Worm (Caenorhabditis elegans) whole organism, L3 larva: ENCODE results near the gene ess-2.

Source experiments
- ceh-16 ChIP-seq: sonication (generic microtip); optimal IDR thresholded peaks from 2 replicates; lab custom pipeline; 2017; ENCODE audit warnings: missing biosample characterization, missing genetic modification characterization
- daf-12 ChIP-seq: fragments of 150-350 bp; optimal IDR thresholded peaks from 2 replicates; lab custom pipeline; 2014; ENCODE audit warnings: missing biosample characterization, missing genetic modification reagents, missing genetic modification characterization
- egl-27 ChIP-seq: sonication (generic microtip); optimal IDR thresholded peaks from 4 replicates; lab custom pipeline; 2017; ENCODE audit warnings: missing biosample characterization, missing genetic modification reagents, missing genetic modification characterization
- elt-1 ChIP-seq: fragments of 150-350 bp; optimal IDR thresholded peaks from 2 replicates; lab custom pipeline; 2014; ENCODE audit warnings: missing biosample characterization, missing genetic modification characterization
- elt-3 ChIP-seq, 3 experiments: fragments of 150-350 bp in 1 of 3; sonication (generic microtip) in 2 of 3; optimal IDR thresholded peaks; 2 replicates in 2 of 3; 4 replicates in 1 of 3; lab custom pipeline; 2014 to 2017; ENCODE audit warnings: missing biosample characterization in 3 of 3, missing genetic modification characterization in 3 of 3
- fkh-10 ChIP-seq: sonication (generic microtip); optimal IDR thresholded peaks from 2 replicates; lab custom pipeline; 2017; ENCODE audit warnings: missing biosample characterization, missing genetic modification reagents, missing genetic modification characterization
- fkh-2 ChIP-seq: fragments of 150-350 bp; optimal IDR thresholded peaks from 2 replicates; lab custom pipeline; 2014; ENCODE audit warnings: missing biosample characterization, missing genetic modification reagents, missing genetic modification characterization
- lin-15B ChIP-seq: fragments of 150-350 bp; optimal IDR thresholded peaks from 2 replicates; lab custom pipeline; 2014; ENCODE audit warnings: missing biosample characterization, missing genetic modification characterization
- lin-39 ChIP-seq: fragments of 150-350 bp; optimal IDR thresholded peaks from 2 replicates; lab custom pipeline; 2018; ENCODE audit warnings: missing biosample characterization, missing genetic modification reagents, missing genetic modification characterization
- mdl-1 ChIP-seq: fragments of 150-350 bp; optimal IDR thresholded peaks from 2 replicates; lab custom pipeline; 2014; ENCODE audit warnings: missing biosample characterization, missing genetic modification characterization
- mml-1 ChIP-seq: fragments of 150-350 bp; sonication (generic microtip); optimal IDR thresholded peaks from 3 replicates; lab custom pipeline; 2014; ENCODE audit warnings: missing biosample characterization, missing genetic modification characterization
- nhr-23 ChIP-seq: fragments of 150-350 bp; optimal IDR thresholded peaks from 2 replicates; lab custom pipeline; 2014; ENCODE audit warnings: missing biosample characterization, missing genetic modification reagents, missing genetic modification characterization
- nhr-43 ChIP-seq: sonication (generic microtip); optimal IDR thresholded peaks from 2 replicates; lab custom pipeline; 2016; ENCODE audit warnings: mild to moderate bottlenecking, missing genetic modification characterization, missing compliant biosample characterization; ENCODE audit not compliant: poor library complexity, severe bottlenecking
- nhr-67 ChIP-seq: fragments of 150-350 bp; optimal IDR thresholded peaks from 2 replicates; lab custom pipeline; 2014; ENCODE audit warnings: missing biosample characterization, missing genetic modification characterization
- nhr-76 ChIP-seq: fragments of 150-350 bp; sonication (generic microtip); optimal IDR thresholded peaks from 5 replicates; lab custom pipeline; 2014; ENCODE audit warnings: missing biosample characterization, missing genetic modification characterization
- nhr-77 ChIP-seq: fragments of 150-350 bp; optimal IDR thresholded peaks from 2 replicates; lab custom pipeline; 2014; ENCODE audit warnings: missing biosample characterization, missing genetic modification characterization
- sea-2 ChIP-seq: fragments of 150-350 bp; sonication (generic microtip); optimal IDR thresholded peaks from 4 replicates; lab custom pipeline; 2014; ENCODE audit warnings: missing biosample characterization, missing genetic modification reagents, missing genetic modification characterization
- snpc-4 ChIP-seq: fragments of 150-350 bp; optimal IDR thresholded peaks from 2 replicates; lab custom pipeline; 2014; ENCODE audit warnings: missing biosample characterization, missing genetic modification characterization
- unc-39 ChIP-seq: sonication (generic microtip); optimal IDR thresholded peaks from 4 replicates; lab custom pipeline; 2017; ENCODE audit warnings: missing biosample characterization, missing genetic modification characterization
- unc-62 ChIP-seq: fragments of 150-350 bp; sonication (generic microtip); optimal IDR thresholded peaks from 4 replicates; lab custom pipeline; 2014; ENCODE audit warnings: missing biosample characterization, missing genetic modification reagents, missing genetic modification characterization
- zag-1 ChIP-seq: fragments of 150-350 bp; optimal IDR thresholded peaks from 2 replicates; lab custom pipeline; 2014; ENCODE audit warnings: missing biosample characterization, missing genetic modification characterization
- ztf-11 ChIP-seq: fragments of 150-350 bp; optimal IDR thresholded peaks from 2 replicates; lab custom pipeline; 2014; ENCODE audit warnings: missing biosample characterization, missing genetic modification characterization
- ztf-4 ChIP-seq: fragments of 150-350 bp; optimal IDR thresholded peaks from 2 replicates; lab custom pipeline; 2014; ENCODE audit warnings: missing biosample characterization, missing genetic modification characterization

The ess-2 gene

DNA sequence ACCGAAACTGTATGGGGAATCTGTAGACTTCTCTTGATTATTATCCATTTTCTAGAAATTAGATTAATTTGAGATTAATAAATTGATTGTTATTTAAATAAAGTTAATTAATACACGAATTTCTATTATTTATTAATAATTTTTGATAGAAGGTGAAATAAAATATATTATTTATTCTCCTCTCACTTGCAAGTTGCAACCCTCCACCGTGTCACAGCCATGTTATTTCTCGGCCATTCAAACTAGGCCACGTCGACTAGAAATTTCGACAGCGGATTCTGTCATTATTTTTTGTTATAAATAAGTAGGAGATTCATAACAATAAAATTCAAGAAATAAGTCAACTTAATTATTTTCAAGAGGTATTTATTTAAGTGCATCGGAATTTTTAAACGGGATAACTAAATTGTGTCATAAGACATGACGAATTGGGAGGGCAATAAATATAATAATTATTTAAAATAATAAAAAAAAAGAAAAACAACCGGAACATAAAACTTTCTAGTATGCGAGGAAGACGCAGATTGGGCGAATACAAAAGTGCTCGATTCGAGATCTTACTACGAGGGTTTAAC, 46.5 kb downstream of the ess-2 start, which contains the start of gene ufbp-1 (continued):
- TF ChIP-seq daf-12 (tag; lab: Kevin White, UChicago): no peak
- peak; percentile 66 for TF ChIP-seq ceh-16
- TF ChIP-seq ztf-4 (tag; lab: Kevin White, UChicago): peak; percentile 95
- peak; percentile 11 for TF ChIP-seq lin-39 (tag; lab: Kevin White, UChicago)
- TF ChIP-seq unc-62 (GFP tag; lab: Kevin White, UChicago): no peak
- TF ChIP-seq lin-15B (tag; lab: Kevin White, UChicago): peak; percentile 53
- TF ChIP-seq sea-2: no peak
- TF ChIP-seq fkh-2: no peak
- no peak for TF ChIP-seq fkh-10 (GFP tag; lab: Kevin White, UChicago)
- no peak for TF ChIP-seq zag-1 (tag; lab: Kevin White, UChicago)
- TF ChIP-seq snpc-4: peak; percentile 33
- no peak for TF ChIP-seq mml-1 (tag; lab: Kevin White, UChicago)

DNA sequence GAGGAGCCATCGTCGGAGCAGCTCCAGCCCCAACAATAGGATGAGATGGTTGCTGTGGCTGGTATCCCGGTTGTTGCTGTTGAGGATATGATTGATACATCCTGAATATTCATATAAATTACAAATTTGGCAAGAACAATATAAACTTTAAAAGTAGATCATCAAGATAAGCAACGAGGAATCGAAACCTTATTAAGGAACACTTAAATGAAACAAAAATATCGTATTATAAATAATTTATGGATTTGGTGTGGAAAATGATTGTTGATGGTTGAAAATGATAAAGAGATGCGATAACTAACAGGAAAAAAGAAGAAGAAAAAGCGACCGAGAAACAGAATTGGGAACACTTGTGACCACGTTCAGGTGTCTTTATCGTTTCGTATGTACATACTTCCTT, 50.8 kb downstream of the ess-2 start, which contains the start of gene pqn-96:
Gene pqn-96, minus strand, starts transcription at position 101 of the 400 bp plus-strand sequence.
- no peak for TF ChIP-seq egl-27 (tag; lab: Kevin White, UChicago)
- TF ChIP-seq nhr-76 (tag; lab: Kevin White, UChicago): no peak
- TF ChIP-seq nhr-77: no peak
- no peak for TF ChIP-seq unc-39 (tag; lab: Kevin White, UChicago)
- no peak for TF ChIP-seq fkh-10 (GFP tag; lab: Kevin White, UChicago)
- TF ChIP-seq lin-39 (tag; lab: Kevin White, UChicago): no peak
- no peak for TF ChIP-seq lin-15B (tag; lab: Kevin White, UChicago)
- TF ChIP-seq sea-2: no peak
- no peak for TF ChIP-seq nhr-67 (tag; lab: Kevin White, UChicago)
- TF ChIP-seq mdl-1 (tag; lab: Kevin White, UChicago): no peak
- TF ChIP-seq elt-3 (tag; optimal IDR thresholded peaks at IDR 0.05; lab: Kevin White, UChicago): no peak
- TF ChIP-seq ztf-11: no peak
- no peak for TF ChIP-seq unc-62 (GFP tag; lab: Kevin White, UChicago)
- TF ChIP-seq nhr-43 (tag; lab: Kevin White, UChicago): no peak
- no peak for TF ChIP-seq nhr-23 (tag; lab: Kevin White, UChicago)
- no peak for TF ChIP-seq elt-1 (tag; lab: Kevin White, UChicago)
